Worm (Caenorhabditis elegans) whole organism, dauer: ENCODE results near the gene nadk-2.

ENCODE experiments used
- unc-62 ChIP-seq: sonication (generic microtip); optimal IDR thresholded peaks from 2 replicates; lab custom pipeline; 2017; ENCODE audit warnings: missing biosample characterization, missing genetic modification reagents, missing genetic modification characterization

nadk-2 gene

ce11 chrII:12049281-12049680, at the start of gene nadk-2:
TSS of gene nadk-2 (plus strand) at chrII:12049581.
- no peak for TF ChIP-seq unc-62 (GFP tag; lab: Kevin White, UChicago)

ce11 chrII:12005981-12006380, 43.4 kb upstream of the nadk-2 start:
- TF ChIP-seq unc-62 (GFP tag; lab: Kevin White, UChicago): no peak

DNA sequence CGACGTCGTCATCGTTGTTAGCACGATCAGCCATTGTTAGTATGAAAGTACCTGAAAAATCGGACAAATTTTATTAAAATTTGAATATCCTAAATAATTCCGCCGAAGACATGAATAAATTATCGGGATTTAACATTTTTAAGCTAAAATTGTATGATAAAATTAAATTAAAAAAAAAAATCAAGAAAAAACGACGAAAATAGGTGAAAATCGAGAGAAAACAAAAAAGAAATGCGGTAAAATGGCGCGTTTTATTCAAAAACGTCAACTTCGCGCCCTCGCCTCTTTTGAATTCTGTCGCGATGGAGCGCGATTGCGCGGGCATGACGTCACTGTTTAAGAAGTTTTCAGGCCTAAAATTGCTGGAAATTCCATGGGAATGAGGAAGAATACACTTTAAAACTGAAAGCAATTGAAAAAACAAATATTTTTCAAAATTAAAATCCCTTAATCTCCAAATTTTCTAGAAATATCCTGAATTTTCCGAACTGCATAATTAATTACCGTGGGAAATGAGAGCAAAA, 42.7 kb upstream of the nadk-2 start, which contains the start of gene mcm-2:
Gene mcm-2 (minus strand): TSS at position 51 of the 524 bp plus-strand sequence.
- no peak for TF ChIP-seq unc-62 (GFP tag; lab: Kevin White, UChicago)

DNA sequence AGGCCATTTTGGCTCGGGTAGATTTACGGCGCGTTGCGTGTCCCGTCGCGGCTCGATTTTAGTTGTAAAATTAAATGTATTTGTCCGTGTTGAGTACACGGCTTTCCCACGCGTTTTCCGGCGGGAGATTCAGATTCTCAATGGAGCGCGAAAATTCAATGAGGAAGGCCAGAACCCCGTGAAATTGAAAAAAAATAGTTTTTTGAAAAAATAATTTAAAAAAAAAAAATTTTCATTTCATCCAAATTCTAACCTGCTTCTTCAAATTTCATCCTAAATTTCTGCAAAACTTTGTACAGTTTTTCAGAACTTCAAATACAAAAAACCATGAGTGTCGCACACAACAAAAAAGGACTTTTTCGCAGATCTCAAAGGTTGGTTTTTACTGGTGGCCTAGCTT, 40.6 kb upstream of the nadk-2 start, which contains the start of gene glb-29:
Gene glb-29 (plus strand): TSS at position 301 of the 400 bp plus-strand sequence.
- TF ChIP-seq unc-62 (GFP tag; lab: Kevin White, UChicago): no peak

- no peak for TF ChIP-seq unc-62 (GFP tag; lab: Kevin White, UChicago)
Measured at ce11 chrII:12023315-12023878, 26.0 kb upstream of the nadk-2 start, which contains the start of gene Y17G7B.12. TSS of gene Y17G7B.12 (plus strand) at chrII:12023861.

DNA sequence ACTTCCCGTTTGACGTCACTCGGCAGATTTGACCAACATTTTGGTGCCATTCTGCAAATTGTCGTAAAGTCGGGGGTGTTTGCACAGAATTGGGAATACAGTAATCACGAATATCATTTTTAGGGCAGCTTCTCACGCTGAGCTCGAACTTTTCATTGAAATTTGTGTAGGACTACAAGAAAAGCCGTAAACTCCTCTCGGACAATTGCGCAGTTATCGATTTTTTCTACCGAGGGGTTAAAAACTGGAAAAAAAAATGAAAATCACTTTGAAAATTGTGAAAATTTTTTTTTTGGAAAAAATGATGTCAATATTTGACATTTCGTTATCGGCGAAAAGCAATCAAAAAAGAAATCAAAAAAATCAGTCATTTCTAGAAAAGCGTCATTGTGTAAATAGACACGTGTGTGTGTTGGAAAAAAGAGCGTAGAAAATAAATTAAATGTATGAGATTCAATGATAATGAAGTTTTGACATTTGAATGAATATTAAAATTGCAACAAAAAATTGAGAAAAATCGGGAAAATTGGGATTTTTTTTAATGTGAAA, 21.6 kb upstream of the nadk-2 start, which contains the start of gene Y17G7B.8:
Gene Y17G7B.8 (minus strand): TSS at position 51 of the 549 bp plus-strand sequence.
- no peak for TF ChIP-seq unc-62 (GFP tag; lab: Kevin White, UChicago)

DNA sequence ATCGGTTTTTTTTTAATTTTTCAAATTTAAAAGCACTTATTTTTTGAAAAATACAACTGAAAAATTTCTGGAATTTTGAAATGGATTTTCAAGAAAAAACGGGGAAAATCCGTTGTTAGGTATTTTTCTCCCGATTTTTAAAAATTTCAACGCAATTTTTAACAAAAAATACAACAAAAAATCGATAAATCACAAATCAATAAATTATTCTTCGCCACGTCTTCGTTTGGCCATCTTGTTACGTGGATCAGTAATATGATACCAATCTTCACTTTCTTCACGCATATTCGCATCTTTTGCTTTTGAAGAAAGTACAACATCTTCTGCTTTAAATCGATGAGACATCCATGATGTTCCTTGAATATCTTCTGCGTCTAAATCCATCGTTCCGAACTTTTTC, 20.7 kb upstream of the nadk-2 start:
- no peak for TF ChIP-seq unc-62 (GFP tag; lab: Kevin White, UChicago)

- no peak for TF ChIP-seq unc-62 (GFP tag; lab: Kevin White, UChicago)
Measured at ce11 chrII:12036075-12036474, 13.3 kb upstream of the nadk-2 start.

- no peak for TF ChIP-seq unc-62 (GFP tag; lab: Kevin White, UChicago)
Measured at ce11 chrII:12036516-12036915, 12.9 kb upstream of the nadk-2 start, which contains the start of gene cyn-16. TSS of gene cyn-16 (minus strand) at chrII:12036742.

DNA sequence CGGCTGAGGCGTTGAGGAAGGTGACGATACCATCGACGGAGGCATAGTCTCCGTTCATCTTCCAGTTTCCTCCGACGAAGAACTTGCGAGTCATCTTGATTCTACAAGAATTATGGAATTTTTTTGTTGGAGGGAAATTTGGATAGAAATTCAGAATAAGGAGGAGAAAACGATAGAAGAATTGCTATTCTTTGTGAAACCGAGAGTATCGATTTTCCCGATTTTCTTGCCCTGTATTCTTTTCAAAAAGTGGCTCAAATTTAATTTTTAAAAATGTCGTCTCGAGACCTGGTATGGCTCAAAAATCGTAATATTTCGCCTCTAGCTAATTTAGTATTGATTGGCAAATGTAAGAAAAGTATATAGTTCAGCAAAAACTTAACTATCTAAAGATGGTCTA, 10.3 kb upstream of the nadk-2 start, which contains the start of gene tpi-1:
Gene tpi-1 (minus strand): TSS at position 101 of the 400 bp plus-strand sequence.
- no peak for TF ChIP-seq unc-62 (GFP tag; lab: Kevin White, UChicago)

DNA sequence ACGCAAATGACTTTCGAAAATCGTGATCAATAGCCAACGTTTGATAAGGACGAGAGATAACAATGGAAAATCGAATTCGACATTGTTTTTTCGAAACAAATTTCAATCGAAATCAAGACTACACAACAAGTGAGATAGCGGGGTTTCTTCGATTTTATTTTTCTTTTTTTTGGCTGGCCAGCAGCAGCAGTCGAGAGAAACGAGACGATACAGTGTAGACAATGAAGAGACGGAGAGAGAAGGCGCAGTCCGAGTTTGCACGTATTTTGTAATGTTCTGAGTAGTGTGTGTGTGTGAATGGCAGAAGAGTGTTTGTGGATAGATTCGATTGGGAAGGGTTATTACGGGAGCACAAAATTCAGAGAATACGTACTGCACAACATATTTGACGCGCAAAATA, 9.2 kb upstream of the nadk-2 start:
- TF ChIP-seq unc-62 (GFP tag; lab: Kevin White, UChicago): no peak

- no peak for TF ChIP-seq unc-62 (GFP tag; lab: Kevin White, UChicago)
Measured at ce11 chrII:12041116-12041515, 8.3 kb upstream of the nadk-2 start.

DNA sequence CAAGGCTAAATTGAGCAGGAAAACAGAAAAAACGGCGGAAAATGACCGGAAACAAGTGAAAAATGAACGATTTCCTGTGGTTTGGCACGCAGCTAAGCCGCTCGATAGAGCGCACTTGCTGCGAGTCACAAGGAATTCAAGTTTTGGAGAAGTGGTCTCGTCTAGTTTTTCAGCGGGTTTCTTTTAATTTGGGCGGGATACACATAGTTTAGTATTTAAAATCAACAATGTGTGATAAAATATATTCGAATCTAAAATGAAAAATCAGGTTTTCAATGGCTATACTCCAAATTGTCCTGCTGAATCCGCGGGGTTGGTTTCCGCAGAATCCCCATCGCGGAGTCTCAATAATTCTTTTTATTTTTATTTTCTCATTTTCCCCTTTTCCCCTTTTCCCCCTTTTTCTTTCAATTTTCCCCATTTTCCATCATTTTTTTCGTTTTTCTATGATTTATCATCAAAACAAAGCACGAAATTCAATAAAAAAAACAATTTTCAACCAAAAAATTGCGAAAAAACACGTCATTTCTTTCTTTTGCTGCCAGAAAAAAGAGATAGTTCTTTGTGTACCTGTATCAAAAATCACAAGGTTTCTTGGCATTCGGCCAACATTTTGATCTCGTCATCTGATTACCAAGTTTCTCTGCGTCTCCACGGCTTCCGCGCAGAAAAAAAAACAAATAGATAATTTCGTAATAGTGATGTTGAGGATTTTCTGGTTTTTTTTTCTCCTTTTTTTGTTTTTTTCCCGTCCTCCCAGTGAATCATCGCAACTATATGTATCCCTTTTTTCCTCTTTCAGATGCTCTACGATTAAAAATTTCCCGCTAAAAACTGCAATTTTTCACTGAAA, 7.0 kb upstream of the nadk-2 start, which contains the start of gene ippk-1:
Gene ippk-1 (plus strand): TSS at position 803 of the 853 bp plus-strand sequence.
- TF ChIP-seq unc-62 (GFP tag; lab: Kevin White, UChicago): no peak

- TF ChIP-seq unc-62 (GFP tag; lab: Kevin White, UChicago): no peak
Measured at ce11 chrII:12050607-12051006, 1.2 kb downstream of the nadk-2 start.

- no peak for TF ChIP-seq unc-62 (GFP tag; lab: Kevin White, UChicago)
Measured at ce11 chrII:12051601-12052000, 2.2 kb downstream of the nadk-2 start.

- no peak for TF ChIP-seq unc-62 (GFP tag; lab: Kevin White, UChicago)
Measured at ce11 chrII:12052136-12052535, 2.8 kb downstream of the nadk-2 start.
